Worm (Caenorhabditis elegans): ENCODE results near the gene T09A5.15.

- TF ChIP-seq ceh-82 (tag; optimal IDR thresholded peaks at IDR 0.05) (no peak), aly-2 (tag; optimal IDR thresholded peaks at IDR 0.05) (no peak), nhr-28 (tag; optimal IDR thresholded peaks at IDR 0.05) (no peak), unc-39 (tag; optimal IDR thresholded peaks at IDR 0.05) (no peak)
Measured at ce11 chrII:7849697-7850096, 8.1 kb upstream of the T09A5.15 start, which contains the start of gene acr-7.

All from whole organism, L3 larva.